Worm (Caenorhabditis elegans): ENCODE data around the gene nas-10.

DNA sequence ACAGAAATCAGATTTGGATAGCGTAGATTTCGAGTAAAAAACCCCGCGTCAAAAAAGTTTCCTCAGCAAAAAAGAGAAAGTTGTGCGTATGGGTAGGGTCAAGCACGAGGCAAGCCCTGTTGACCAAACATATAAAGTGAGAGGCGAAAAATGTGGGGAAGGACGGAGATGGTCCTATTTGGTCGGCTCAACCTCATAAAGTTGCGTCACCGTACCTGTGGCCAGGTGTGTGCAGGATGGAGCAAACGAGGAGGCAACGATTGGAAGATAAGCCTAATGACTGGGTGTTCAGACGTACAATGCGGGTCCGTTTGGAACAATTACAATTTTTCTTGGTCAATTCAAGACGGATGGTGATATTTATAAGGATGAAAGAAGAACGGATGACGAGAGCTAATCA lies 36.2 kb downstream of the nas-10 start:
- no peak for TF ChIP-seq W03F9.2 (tag; optimal IDR thresholded peaks at IDR 0.05)
- no peak for TF ChIP-seq him-1 (tag; optimal IDR thresholded peaks at IDR 0.05)

All from whole organism, L4/young adult.